Worm (Caenorhabditis elegans) whole organism, mixed stage, embryonic: Measurements from ENCODE around the gene Y108G3AL.2.
A peak's percentile ranks its signal among the peaks of the same experiment; 100 is the strongest.

Experiments used
- M03D4.4 ChIP-seq: sonication (generic microtip); optimal IDR thresholded peaks from 2 replicates; lab custom pipeline; 2017; ENCODE audit warnings: mild to moderate bottlenecking, missing genetic modification characterization, missing compliant biosample characterization
- bed-3 ChIP-seq: fragments of 200-800 bp; sonication (Bioruptor generic); optimal IDR thresholded peaks from 3 replicates; lab custom pipeline; 2018; ENCODE audit warnings: mild to moderate bottlenecking, missing genetic modification characterization, moderate library complexity, missing compliant biosample characterization
- blmp-1 ChIP-seq: fragments of 150-350 bp; optimal IDR thresholded peaks from 2 replicates; lab custom pipeline; 2014; ENCODE audit warnings: missing biosample characterization, missing genetic modification characterization
- ceh-39 ChIP-seq: fragments of 150-350 bp; optimal IDR thresholded peaks from 2 replicates; lab custom pipeline; 2014; ENCODE audit warnings: missing biosample characterization, missing genetic modification characterization
- ceh-43 ChIP-seq: fragments of 200-800 bp; sonication (Bioruptor generic); optimal IDR thresholded peaks from 2 replicates; lab custom pipeline; 2018; ENCODE audit warnings: mild to moderate bottlenecking, missing genetic modification characterization, moderate library complexity, missing compliant biosample characterization
- ceh-83 ChIP-seq: fragments of 200-800 bp; sonication (Bioruptor generic); optimal IDR thresholded peaks from 2 replicates; lab custom pipeline; 2018; ENCODE audit warnings: mild to moderate bottlenecking, missing genetic modification characterization, missing compliant biosample characterization
- ces-1 ChIP-seq: fragments of 150-350 bp; optimal IDR thresholded peaks from 2 replicates; lab custom pipeline; 2014; ENCODE audit warnings: missing biosample characterization, missing genetic modification reagents, missing genetic modification characterization
- cnd-1 ChIP-seq: fragments of 200-800 bp; sonication (Bioruptor generic); optimal IDR thresholded peaks from 2 replicates; lab custom pipeline; 2018; ENCODE audit warnings: mild to moderate bottlenecking, missing genetic modification characterization, missing compliant biosample characterization
- drap-1 ChIP-seq: fragments of 200-800 bp; sonication (Bioruptor generic); optimal IDR thresholded peaks from 3 replicates; lab custom pipeline; 2018; ENCODE audit warnings: mild to moderate bottlenecking, missing genetic modification characterization, missing compliant biosample characterization
- elt-1 ChIP-seq: sonication (generic microtip); optimal IDR thresholded peaks from 2 replicates; lab custom pipeline; 2017; ENCODE audit warnings: missing genetic modification characterization, mild to moderate bottlenecking, missing compliant biosample characterization, antibody characterized with exemption, moderate library complexity, borderline replicate concordance; ENCODE audit not compliant: insufficient read depth
- flh-1 ChIP-seq: fragments of 200-800 bp; sonication (Bioruptor generic); optimal IDR thresholded peaks from 2 replicates; lab custom pipeline; 2018; ENCODE audit warnings: mild to moderate bottlenecking, missing genetic modification characterization, moderate library complexity, missing compliant biosample characterization
- ham-2 ChIP-seq: fragments of 200-800 bp; sonication (Bioruptor generic); optimal IDR thresholded peaks from 2 replicates; lab custom pipeline; 2018; ENCODE audit warnings: mild to moderate bottlenecking, missing genetic modification characterization, missing compliant biosample characterization
- hlh-1 ChIP-seq: fragments of 150-350 bp; optimal IDR thresholded peaks from 2 replicates; lab custom pipeline; 2014; ENCODE audit warnings: missing biosample characterization, missing genetic modification reagents, missing genetic modification characterization
- lin-13 ChIP-seq: fragments of 150-350 bp; optimal IDR thresholded peaks from 2 replicates; lab custom pipeline; 2014; ENCODE audit warnings: missing biosample characterization, missing genetic modification characterization
- lin-32 ChIP-seq: fragments of 200-800 bp; sonication (Bioruptor generic); optimal IDR thresholded peaks from 2 replicates; lab custom pipeline; 2018; ENCODE audit warnings: mild to moderate bottlenecking, missing genetic modification characterization, missing compliant biosample characterization
- lsy-2 ChIP-seq: fragments of 150-350 bp; optimal IDR thresholded peaks from 2 replicates; lab custom pipeline; 2014; ENCODE audit warnings: missing biosample characterization, missing genetic modification characterization
- mab-5 ChIP-seq: fragments of 150-350 bp; optimal IDR thresholded peaks from 2 replicates; lab custom pipeline; 2014; ENCODE audit warnings: missing biosample characterization, missing genetic modification characterization
- mep-1 ChIP-seq: fragments of 150-350 bp; optimal IDR thresholded peaks from 2 replicates; lab custom pipeline; 2017; ENCODE audit warnings: missing biosample characterization, missing genetic modification reagents, missing genetic modification characterization, inconsistent platforms
- mls-2 ChIP-seq: sonication (generic microtip); optimal IDR thresholded peaks from 2 replicates; lab custom pipeline; 2016; ENCODE audit warnings: mild to moderate bottlenecking, missing genetic modification characterization, moderate library complexity, missing compliant biosample characterization
- nhr-12 ChIP-seq: fragments of 150-350 bp; optimal IDR thresholded peaks from 2 replicates; lab custom pipeline; 2014; ENCODE audit warnings: missing biosample characterization, missing genetic modification characterization
- nhr-2 ChIP-seq: fragments of 150-350 bp; optimal IDR thresholded peaks from 2 replicates; lab custom pipeline; 2014; ENCODE audit warnings: missing biosample characterization, missing genetic modification characterization
- nhr-237 ChIP-seq: fragments of 150-350 bp; optimal IDR thresholded peaks from 2 replicates; lab custom pipeline; 2014; ENCODE audit warnings: missing biosample characterization, missing genetic modification characterization
- nhr-28 ChIP-seq: fragments of 150-350 bp; optimal IDR thresholded peaks from 2 replicates; lab custom pipeline; 2014; ENCODE audit warnings: missing biosample characterization, missing genetic modification characterization
- nhr-76 ChIP-seq: sonication (generic microtip); optimal IDR thresholded peaks from 2 replicates; lab custom pipeline; 2017; ENCODE audit warnings: missing biosample characterization, missing genetic modification characterization
- pha-4 ChIP-seq: fragments of 150-350 bp; optimal IDR thresholded peaks from 2 replicates; lab custom pipeline; 2018; ENCODE audit warnings: missing biosample characterization, missing genetic modification reagents, missing genetic modification characterization
- sem-2 ChIP-seq: fragments of 200-800 bp; sonication (Bioruptor generic); optimal IDR thresholded peaks from 2 replicates; lab custom pipeline; 2018; ENCODE audit warnings: mild to moderate bottlenecking, missing genetic modification characterization, missing compliant biosample characterization
- sptf-1 ChIP-seq: sonication (generic microtip); optimal IDR thresholded peaks from 2 replicates; lab custom pipeline; 2017; ENCODE audit warnings: mild to moderate bottlenecking, missing genetic modification characterization, moderate library complexity, missing compliant biosample characterization
- unc-120 ChIP-seq: sonication (generic microtip); optimal IDR thresholded peaks from 2 replicates; lab custom pipeline; 2017; ENCODE audit warnings: missing genetic modification characterization, missing compliant biosample characterization; ENCODE audit not compliant: poor library complexity, severe bottlenecking
- unc-39 ChIP-seq: fragments of 150-350 bp; optimal IDR thresholded peaks from 2 replicates; lab custom pipeline; 2014; ENCODE audit warnings: missing biosample characterization, missing genetic modification characterization
- unc-62 ChIP-seq: fragments of 150-350 bp; optimal IDR thresholded peaks from 2 replicates; lab custom pipeline; 2014; ENCODE audit warnings: missing biosample characterization, missing genetic modification reagents, missing genetic modification characterization
- zip-8 ChIP-seq: fragments of 150-350 bp; optimal IDR thresholded peaks from 2 replicates; lab custom pipeline; 2014; ENCODE audit warnings: missing biosample characterization, missing genetic modification characterization
- ztf-11 ChIP-seq: fragments of 150-350 bp; optimal IDR thresholded peaks from 2 replicates; lab custom pipeline; 2014; ENCODE audit warnings: missing biosample characterization, missing genetic modification characterization

Y108G3AL.2 gene

DNA sequence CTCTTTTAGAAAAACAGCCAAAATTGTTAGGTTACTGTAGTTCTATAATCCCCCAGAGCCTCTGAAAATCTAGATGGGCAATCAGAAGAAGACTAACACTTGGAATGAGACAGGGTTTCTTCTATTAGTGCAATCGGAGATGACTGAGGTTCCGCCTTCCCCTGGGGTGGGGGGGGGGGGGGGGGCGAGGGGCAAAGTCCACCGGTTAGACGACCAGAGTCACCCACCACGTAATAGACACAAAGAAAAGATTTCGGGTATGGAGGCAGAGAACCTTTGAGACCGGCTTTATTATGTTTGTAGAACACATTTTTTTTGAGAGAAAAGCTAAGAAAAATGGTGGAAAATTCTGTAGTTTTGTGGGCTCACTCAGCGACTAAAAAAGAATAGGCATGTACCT is 14.6 kb upstream of the Y108G3AL.2 start:
- TF ChIP-seq sptf-1 (tag; lab: Kevin White, UChicago) (peak; percentile 54), nhr-28 (tag; lab: Kevin White, UChicago) (no peak), nhr-237 (tag; lab: Kevin White, UChicago) (peak; percentile 14), unc-62 (GFP tag; lab: Kevin White, UChicago) (no peak), M03D4.4 (tag; lab: Kevin White, UChicago) (peak; percentile 25)

DNA sequence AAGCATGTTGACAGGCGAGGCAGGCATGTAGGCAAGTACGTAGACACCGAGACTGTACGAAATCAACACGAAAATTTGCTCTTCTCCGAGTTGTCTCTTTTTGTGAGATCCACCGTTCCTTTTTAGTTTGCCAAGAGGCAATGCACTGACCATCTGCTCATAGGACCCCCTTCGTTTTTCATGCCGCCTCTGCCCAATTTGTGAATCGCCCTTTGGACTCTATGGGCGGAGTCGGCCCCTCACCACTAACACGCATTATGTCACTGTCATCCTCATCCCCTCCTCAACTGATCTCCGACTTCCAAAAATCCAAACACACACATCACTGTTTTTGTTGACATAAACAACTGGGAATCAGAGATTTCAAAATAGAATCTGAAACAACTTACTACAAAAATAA is 12.9 kb upstream of the Y108G3AL.2 start:
- TF ChIP-seq cnd-1 (tag; lab: Kevin White, UChicago), result peak; percentile 84
- no peak for TF ChIP-seq nhr-237 (tag; lab: Kevin White, UChicago)
- TF ChIP-seq ceh-83 (GFP tag; lab: Kevin White, UChicago), result no peak
- TF ChIP-seq hlh-1 (tag; lab: Kevin White, UChicago), result no peak
- TF ChIP-seq ztf-11 (tag; lab: Kevin White, UChicago), result peak; percentile 6
- no peak for TF ChIP-seq lin-13 (tag; lab: Kevin White, UChicago)
- TF ChIP-seq, all 35 proteins: peak for 2

DNA sequence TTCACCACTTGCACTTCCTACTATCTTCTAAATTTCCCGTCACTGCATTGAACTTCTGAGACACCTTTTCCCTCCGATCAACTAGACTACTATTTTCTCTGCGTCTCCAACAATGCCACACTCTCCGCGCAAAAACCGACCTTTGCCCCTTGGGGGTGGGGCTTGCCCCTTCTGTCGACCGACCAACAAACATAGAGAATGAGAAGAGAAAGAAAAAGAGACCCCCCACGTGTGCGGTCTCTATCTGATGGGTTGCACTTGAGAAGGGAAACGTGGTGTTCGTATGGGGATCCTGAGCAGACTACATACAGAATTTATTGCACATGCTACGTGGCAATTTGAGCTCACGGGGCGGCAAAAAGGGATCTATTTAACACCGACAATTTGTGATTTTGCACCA is 11.6 kb upstream of the Y108G3AL.2 start:
- TF ChIP-seq unc-120 (tag; lab: Kevin White, UChicago) (peak; percentile 89), hlh-1 (tag; lab: Kevin White, UChicago) (peak; percentile 61), zip-8 (tag; lab: Kevin White, UChicago) (no peak), lsy-2 (tag; lab: Kevin White, UChicago) (no peak), unc-62 (GFP tag; lab: Kevin White, UChicago) (peak; percentile 43), sptf-1 (tag; lab: Kevin White, UChicago) (peak; percentile 53), bed-3 (GFP tag; lab: Kevin White, UChicago) (no peak), M03D4.4 (tag; lab: Kevin White, UChicago) (peak; percentile 50), nhr-2 (tag; lab: Kevin White, UChicago) (peak; percentile 72), blmp-1 (tag; lab: Kevin White, UChicago) (no peak), cnd-1 (tag; lab: Kevin White, UChicago) (peak; percentile 19), mls-2 (tag; lab: Kevin White, UChicago) (peak; percentile 28), mep-1 (tag; lab: Kevin White, UChicago) (peak; percentile 55), drap-1 (GFP tag; lab: Kevin White, UChicago) (peak; percentile 26)

DNA sequence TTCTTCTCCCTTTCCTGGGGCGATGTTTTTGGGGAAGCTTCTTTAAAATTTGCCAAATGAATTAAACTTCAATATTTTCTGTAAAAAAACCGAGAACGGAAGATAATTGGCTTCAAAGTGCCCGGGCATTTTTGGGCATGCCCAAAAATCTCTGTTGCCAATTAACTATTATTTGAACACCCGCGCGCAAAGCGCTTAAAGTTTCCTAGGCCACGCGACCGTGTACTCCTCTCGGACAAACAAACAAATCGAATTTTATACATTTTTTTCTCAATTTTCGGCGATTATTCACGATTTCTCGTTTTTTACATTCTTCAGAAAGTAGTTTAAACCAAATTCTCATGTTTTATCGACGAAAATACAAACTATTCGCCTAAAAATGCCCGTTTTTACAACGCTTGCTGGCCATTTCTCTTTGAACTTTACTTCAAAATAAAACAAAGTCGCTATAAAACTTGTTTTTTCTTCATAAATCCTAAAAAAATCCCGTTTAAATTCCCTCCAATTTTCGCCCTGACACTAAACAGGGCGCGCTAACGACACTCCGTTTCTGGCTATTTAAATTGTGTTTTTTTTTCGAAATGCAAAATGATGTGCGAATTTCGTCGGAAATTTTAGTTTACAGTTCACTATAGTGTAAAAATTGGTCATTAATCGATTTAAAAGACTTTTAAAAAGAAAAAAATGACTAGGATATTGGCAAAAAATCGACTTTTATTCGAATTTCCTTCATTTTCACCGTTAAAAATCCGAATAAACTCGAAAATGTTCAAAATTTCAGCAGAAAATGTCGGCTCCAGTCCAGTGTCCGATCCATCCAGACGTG is 10.5 kb upstream of the Y108G3AL.2 start, which contains the start of gene ttb-1:
Gene ttb-1 (plus strand): TSS at position 776 of the 826 bp plus-strand sequence.
- TF ChIP-seq unc-39 (no peak), ham-2 (GFP tag; lab: Kevin White, UChicago) (peak; percentile 12), lin-32 (no peak), ces-1 (GFP tag; lab: Kevin White, UChicago) (peak; percentile 20), lsy-2 (tag; lab: Kevin White, UChicago) (peak; percentile 11), sptf-1 (tag; lab: Kevin White, UChicago) (no peak), mab-5 (no peak), zip-8 (tag; lab: Kevin White, UChicago) (no peak), nhr-2 (tag; lab: Kevin White, UChicago) (no peak), ceh-43 (GFP tag; lab: Kevin White, UChicago) (no peak), pha-4 (tag; lab: Kevin White, UChicago) (no peak), hlh-1 (tag; lab: Kevin White, UChicago) (no peak), lin-13 (tag; lab: Kevin White, UChicago) (no peak), sem-2 (GFP tag; lab: Kevin White, UChicago) (no peak), ztf-11 (tag; lab: Kevin White, UChicago) (no peak), elt-1 (tag; lab: Kevin White, UChicago) (no peak)
- TF ChIP-seq, all 35 proteins: peak for 3

DNA sequence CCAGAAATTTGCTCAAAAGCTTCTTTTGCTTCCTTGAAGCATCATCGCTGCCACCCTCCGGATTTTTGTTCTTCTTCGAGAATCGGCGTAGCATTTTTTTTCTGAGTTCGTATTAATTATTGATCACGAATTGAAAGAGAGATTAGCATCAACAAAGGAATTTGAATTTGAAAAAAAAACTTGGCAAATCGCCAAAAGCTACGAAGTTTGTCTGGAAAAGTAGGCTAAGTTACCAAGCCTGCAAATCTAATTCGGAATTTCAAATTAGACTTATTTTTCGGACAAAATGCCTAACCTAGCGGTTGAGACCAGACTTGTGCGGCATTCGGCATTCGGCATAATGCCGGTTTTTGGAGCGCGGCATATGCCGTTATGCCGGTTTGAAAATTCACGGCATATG is 5.3 kb downstream of the Y108G3AL.2 start, which contains the start of gene cfap-36:
Gene cfap-36 (minus strand): TSS at position 101 of the 400 bp plus-strand sequence.
- TF ChIP-seq sptf-1 (tag; lab: Kevin White, UChicago) (no peak), flh-1 (GFP tag; lab: Kevin White, UChicago) (no peak), ceh-39 (tag; lab: Kevin White, UChicago) (no peak), M03D4.4 (tag; lab: Kevin White, UChicago) (no peak), hlh-1 (tag; lab: Kevin White, UChicago) (no peak), lsy-2 (tag; lab: Kevin White, UChicago) (no peak), nhr-12 (no peak), ceh-43 (GFP tag; lab: Kevin White, UChicago) (no peak), nhr-76 (tag; lab: Kevin White, UChicago) (no peak)
- TF ChIP-seq, all 35 proteins: peak for 0
